Worm (Caenorhabditis elegans): ENCODE results near the gene mboa-7.

mboa-7 gene

DNA sequence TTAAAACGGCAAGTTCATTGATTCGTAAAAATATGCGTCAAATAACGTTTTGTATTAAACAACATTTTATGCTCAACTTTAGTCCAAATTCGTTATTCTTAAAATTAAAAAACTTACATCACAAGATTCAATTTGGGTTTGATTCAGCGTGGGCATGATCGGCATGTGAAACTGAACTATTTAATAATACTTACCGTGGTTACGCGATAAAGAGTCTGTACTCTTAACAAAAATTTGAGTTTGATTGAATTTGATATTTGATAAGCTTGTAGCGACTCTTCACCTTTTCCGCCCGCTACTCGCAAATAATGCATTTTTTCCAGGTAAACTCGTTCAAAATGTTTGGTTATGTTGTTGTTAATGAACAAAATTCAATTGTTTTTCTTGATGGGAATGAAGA lies 9.1 kb upstream of the mboa-7 start, which contains the start of gene glo-3:
glo-3 (plus strand) TSS at position 253 of the 400 bp plus-strand sequence.
- TF ChIP-seq hlh-30 (tag; optimal IDR thresholded peaks at IDR 0.05; ENCODE audit: insufficient read depth): peak; percentile 53
- no peak for TF ChIP-seq lir-3 (tag; optimal IDR thresholded peaks at IDR 0.05)
- peak; percentile 26 for TF ChIP-seq nhr-28 (tag; optimal IDR thresholded peaks at IDR 0.05)
- TF ChIP-seq hlh-11 (tag; optimal IDR thresholded peaks at IDR 0.05): peak; percentile 24
- TF ChIP-seq daf-16 (GFP tag; optimal IDR thresholded peaks at IDR 0.05): no peak
- TF ChIP-seq daf-16 (tag; optimal IDR thresholded peaks at IDR 0.05): peak; percentile 21
- TF ChIP-seq lin-29 (GFP tag; IDR thresholded peaks at IDR 0.05): no peak
- peak; percentile 9 for TF ChIP-seq pqm-1 (tag; optimal IDR thresholded peaks at IDR 0.05)
- TF ChIP-seq set-16 (GFP tag; IDR thresholded peaks at IDR 0.05): no peak
- no peak for TF ChIP-seq zip-11 (GFP tag; IDR thresholded peaks at IDR 0.05)
- TF ChIP-seq dmd-6 (GFP tag; IDR thresholded peaks at IDR 0.05): peak; percentile 28; the same call in 1 of the 2 replicates
- TF ChIP-seq dve-1 (tag; optimal IDR thresholded peaks at IDR 0.05; ENCODE audit: insufficient read depth): peak; percentile 37

DNA sequence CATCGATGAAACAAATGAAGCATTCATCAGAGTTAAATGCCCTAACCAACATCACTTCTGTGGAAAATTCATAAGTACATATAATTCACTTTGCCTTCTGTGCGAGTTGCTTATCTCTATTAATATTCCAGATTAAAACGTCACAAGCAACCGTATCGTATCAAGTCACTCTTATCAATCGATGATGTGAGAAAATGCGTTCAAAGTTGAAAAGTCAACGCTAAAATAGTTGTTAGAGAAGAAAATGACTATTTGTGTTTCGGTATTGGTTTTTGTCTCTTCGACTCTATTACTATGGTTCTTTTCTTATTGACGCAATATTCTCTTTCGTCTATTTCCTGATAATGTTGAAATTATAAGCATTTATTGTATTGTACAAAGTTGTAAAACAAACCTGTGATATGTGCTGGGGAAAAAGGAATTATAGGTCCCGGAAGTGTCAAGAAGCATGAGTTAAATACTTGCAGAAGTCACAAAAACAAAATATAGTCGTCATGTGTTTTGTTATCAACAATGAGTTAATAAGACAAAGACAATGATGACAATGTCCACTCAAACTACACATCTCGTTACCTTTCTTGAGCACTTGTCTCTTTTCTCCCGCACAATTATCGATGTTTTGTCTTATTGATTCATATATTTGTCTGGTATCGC lies 7.9 kb upstream of the mboa-7 start:
- TF ChIP-seq T20F7.1 (GFP tag; optimal IDR thresholded peaks at IDR 0.05) (peak; percentile 32), mep-1 (tag; optimal IDR thresholded peaks at IDR 0.05) (peak; percentile 24), aha-1 (tag) (peak; percentile 3), unc-62 (GFP tag; optimal IDR thresholded peaks at IDR 0.05 in 1 of 2) (peak in 1 of 2 experiments; percentile 91), unc-62 (tag; optimal IDR thresholded peaks at IDR 0.05) (no peak), hlh-30 (tag; optimal IDR thresholded peaks at IDR 0.05; ENCODE audit: insufficient read depth) (peak; percentile 23), Y105C5A.15 (GFP tag; IDR thresholded peaks at IDR 0.05) (no peak), fos-1 (tag; optimal IDR thresholded peaks at IDR 0.05) (no peak), pqm-1 (tag; optimal IDR thresholded peaks at IDR 0.05) (peak; percentile 10), lin-1 (GFP tag; IDR thresholded peaks at IDR 0.05) (peak; percentile 60; the same call in 1 of the 2 replicates), fkh-10 (GFP tag; optimal IDR thresholded peaks at IDR 0.05) (no peak), php-3 (GFP tag; IDR thresholded peaks at IDR 0.05) (0 out of 2 replicates have a peak, but pooled peaks have one; percentile 34), daf-16 (GFP tag; optimal IDR thresholded peaks at IDR 0.05) (no peak), daf-16 (tag; optimal IDR thresholded peaks at IDR 0.05) (peak; percentile 63), gei-8 (GFP tag; optimal IDR thresholded peaks at IDR 0.05) (no peak), dmd-6 (GFP tag; IDR thresholded peaks at IDR 0.05) (peak; percentile 52; the same call in 1 of the 2 replicates), hlh-11 (tag; optimal IDR thresholded peaks at IDR 0.05) (peak; percentile 50), ceh-44 (GFP tag; IDR thresholded peaks at IDR 0.05) (no peak), duxl-1 (tag; optimal IDR thresholded peaks at IDR 0.05; ENCODE audit: poor library complexity) (no peak), mdl-1 (tag; optimal IDR thresholded peaks at IDR 0.05) (peak in 1 of 2 experiments; percentile 3), attf-4 (tag; optimal IDR thresholded peaks at IDR 0.05) (no peak), nhr-28 (tag; optimal IDR thresholded peaks at IDR 0.05) (peak; percentile 40), lir-3 (tag; optimal IDR thresholded peaks at IDR 0.05) (no peak), dve-1 (tag; optimal IDR thresholded peaks at IDR 0.05; ENCODE audit: insufficient read depth) (peak; percentile 57), arid-1 (GFP tag; conservative IDR thresholded peaks at IDR 0.05) (no peak), nhr-48 (tag; optimal IDR thresholded peaks at IDR 0.05) (peak; percentile 56)

- TF ChIP-seq daf-16 (GFP tag; optimal IDR thresholded peaks at IDR 0.05) (no peak), daf-16 (tag; optimal IDR thresholded peaks at IDR 0.05) (peak; percentile 49), tra-1 (GFP tag; IDR thresholded peaks at IDR 0.05) (0 out of 2 replicates have a peak, but pooled peaks have one; percentile 11), cey-2 (tag; optimal IDR thresholded peaks at IDR 0.05; ENCODE audit: borderline replicate concordance, insufficient read depth) (no peak), php-3 (GFP tag; IDR thresholded peaks at IDR 0.05) (peak; percentile 81), unc-39 (tag; optimal IDR thresholded peaks at IDR 0.05) (no peak), dmd-6 (GFP tag; IDR thresholded peaks at IDR 0.05) (peak; percentile 51), hlh-11 (tag; optimal IDR thresholded peaks at IDR 0.05) (peak; percentile 40), mdt-29 (GFP tag; IDR thresholded peaks at IDR 0.05) (no peak), unc-62 (GFP tag; optimal IDR thresholded peaks at IDR 0.05 in 1 of 2) (peak in 1 of 2 experiments; percentile 61), unc-62 (tag; optimal IDR thresholded peaks at IDR 0.05) (no peak), nhr-77 (tag; optimal IDR thresholded peaks at IDR 0.05) (no peak), dve-1 (tag; optimal IDR thresholded peaks at IDR 0.05; ENCODE audit: insufficient read depth) (peak; percentile 51), pqm-1 (tag; optimal IDR thresholded peaks at IDR 0.05) (peak; percentile 57), nhr-28 (tag; optimal IDR thresholded peaks at IDR 0.05) (peak; percentile 34)
Observed at ce11 chrX:10528993-10529392, 4.6 kb upstream of the mboa-7 start, which contains the start of the genes F14F3.5 and slcf-1. Gene F14F3.5, minus strand, starts transcription at chrX:10529226. Gene slcf-1, plus strand, starts transcription at chrX:10529294.

All from whole organism, L4 larva.